Worm (Caenorhabditis elegans): ENCODE data around the gene F41C3.8.
"Not testable (repeated sequence)": the region's sequence is repeated elsewhere in the genome, so short reads cannot be mapped to it uniquely, and the experiment has no call there.

The F41C3.8 gene

DNA sequence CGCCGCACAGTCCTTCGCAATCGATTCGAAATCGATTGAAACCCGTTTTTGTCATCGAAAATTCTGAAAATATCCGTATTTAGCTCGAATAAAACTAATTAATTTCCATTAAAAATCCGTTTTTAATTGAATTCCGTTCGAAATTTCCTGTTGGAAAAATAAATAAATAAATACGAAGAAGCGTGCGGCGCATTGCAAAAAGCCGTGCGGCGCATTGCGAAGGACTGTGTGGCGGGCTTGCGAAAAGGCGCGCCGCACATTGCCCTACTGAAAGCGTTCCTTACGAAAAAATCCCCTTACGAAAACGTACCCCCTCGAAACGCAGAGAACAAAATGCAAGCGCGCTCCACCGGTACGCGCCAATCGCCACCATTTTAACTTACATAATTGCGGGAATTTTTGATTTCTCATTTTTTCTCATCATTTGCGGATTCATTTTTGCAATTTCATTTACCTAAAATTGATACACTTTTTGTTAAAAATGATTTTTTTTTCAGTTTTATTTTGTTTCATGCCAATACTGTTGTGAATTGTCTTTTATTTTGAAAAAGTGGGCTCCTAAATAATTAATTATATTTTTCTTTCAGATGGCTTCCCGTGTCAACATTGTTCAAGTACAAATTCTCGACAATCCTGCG lies 14.2 kb upstream of the F41C3.8 start, which contains the start of gene unc-85 (continued):
- TF ChIP-seq lin-40 (tag; optimal IDR thresholded peaks at IDR 0.05) (peak; percentile 82), Y53F4B.3 (GFP tag; IDR thresholded peaks at IDR 0.05) (peak; percentile 87), rpc-1 (optimal IDR thresholded peaks at IDR 0.05) (peak; percentile 35), nhr-80 (tag; optimal IDR thresholded peaks at IDR 0.05) (peak; percentile 57), lin-26 (GFP tag; IDR thresholded peaks at IDR 0.05) (peak; percentile 79), athp-1 (tag; optimal IDR thresholded peaks at IDR 0.05) (peak; percentile 46), madf-3 (GFP tag; IDR thresholded peaks at IDR 0.05) (peak; percentile 95), dox-1 (GFP tag; IDR thresholded peaks at IDR 0.05) (peak; percentile 99), egl-44 (GFP tag; IDR thresholded peaks at IDR 0.05) (peak; percentile 85), attf-3 (GFP tag; conservative IDR thresholded peaks at IDR 0.05) (peak; percentile 84), mcd-1 (GFP tag; IDR thresholded peaks at IDR 0.05) (peak; percentile 99), F49E8.2 (tag; optimal IDR thresholded peaks at IDR 0.05; ENCODE audit: insufficient read depth) (peak; percentile 87), rcor-1 (GFP tag; IDR thresholded peaks at IDR 0.05) (peak; percentile 96), Y56A3A.18 (GFP tag; IDR thresholded peaks at IDR 0.05) (peak; percentile 75), F23B12.7 (tag; optimal IDR thresholded peaks at IDR 0.05; ENCODE audit: insufficient read depth) (peak; percentile 45), die-1 (tag; optimal IDR thresholded peaks at IDR 0.05) (peak; percentile 28), hmg-1.2 (GFP tag; IDR thresholded peaks at IDR 0.05) (peak; percentile 86), let-526 (GFP tag; IDR thresholded peaks at IDR 0.05) (peak; percentile 82), ZK185.1 (tag; optimal IDR thresholded peaks at IDR 0.05; ENCODE audit: poor library complexity, severe bottlenecking) (peak; percentile 32), bed-2 (GFP tag; IDR thresholded peaks at IDR 0.05) (peak; percentile 94), hrde-1 (tag; optimal IDR thresholded peaks at IDR 0.05; ENCODE audit: borderline replicate concordance) (peak; percentile 11), ceh-91 (GFP tag; IDR thresholded peaks at IDR 0.05) (peak; percentile 100), K11D2.4 (GFP tag; IDR thresholded peaks at IDR 0.05) (peak; percentile 88), attf-5 (GFP tag; optimal IDR thresholded peaks at IDR 0.05) (peak; percentile 90), dpl-1 (GFP tag; optimal IDR thresholded peaks at IDR 0.05) (peak; percentile 88), nfyb-1 (GFP tag; IDR thresholded peaks at IDR 0.05) (peak; percentile 95), snpc-4 (tag; optimal IDR thresholded peaks at IDR 0.05) (peak; percentile 20 to 66 (median 58)), hmg-20 (GFP tag; IDR thresholded peaks at IDR 0.05) (peak; percentile 74; the same call in 1 of the 2 replicates), Y95B8A.8 (GFP tag; IDR thresholded peaks at IDR 0.05) (peak; percentile 99), lsl-1 (GFP tag; optimal IDR thresholded peaks at IDR 0.05) (peak; percentile 79), K12H6.12 (tag; optimal IDR thresholded peaks at IDR 0.05) (peak; percentile 2), egl-18 (GFP tag; IDR thresholded peaks at IDR 0.05) (0 out of 2 replicates have a peak, but pooled peaks have one; percentile 52), zfh-2 (GFP tag; conservative IDR thresholded peaks at IDR 0.05) (peak; percentile 78)
- TF ChIP-seq rpc-1 (tag; optimal IDR thresholded peaks at IDR 0.05); snpc-4 (GFP tag; optimal IDR thresholded peaks at IDR 0.05): not testable (repeated sequence)

- no peak for TF ChIP-seq ccch-3 (GFP tag; optimal IDR thresholded peaks at IDR 0.05)
- TF ChIP-seq egl-18 (GFP tag; IDR thresholded peaks at IDR 0.05), result no peak
- no peak for TF ChIP-seq B0019.2 (GFP tag; conservative IDR thresholded peaks at IDR 0.05)
- no peak for TF ChIP-seq sea-2 (GFP tag; IDR thresholded peaks at IDR 0.05)
- TF ChIP-seq F22D6.2 (tag; optimal IDR thresholded peaks at IDR 0.05), result no peak
- no peak for TF ChIP-seq madf-10 (tag; optimal IDR thresholded peaks at IDR 0.05)
- TF ChIP-seq ama-1 (optimal IDR thresholded peaks at IDR 0.05), result no peak
- no peak for TF ChIP-seq ama-1 (GFP tag; optimal IDR thresholded peaks at IDR 0.05)
- TF ChIP-seq mcd-1 (GFP tag; IDR thresholded peaks at IDR 0.05), result no peak
- no peak for TF ChIP-seq cebp-1 (GFP tag; IDR thresholded peaks at IDR 0.05)
- TF ChIP-seq cebp-1 (tag; optimal IDR thresholded peaks at IDR 0.05), result peak; percentile 58
- no peak for TF ChIP-seq mxl-1 (tag; optimal IDR thresholded peaks at IDR 0.05)
- no peak for TF ChIP-seq Y53F4B.3 (GFP tag; IDR thresholded peaks at IDR 0.05)
- peak; percentile 51; the same call in 1 of the 2 replicates for TF ChIP-seq C17E4.6 (GFP tag; IDR thresholded peaks at IDR 0.05)
- TF ChIP-seq ceh-58 (GFP tag; IDR thresholded peaks at IDR 0.05), result no peak
- peak; percentile 13 for TF ChIP-seq xnd-1 (tag; optimal IDR thresholded peaks at IDR 0.05)
- no peak for TF ChIP-seq pbrm-1 (GFP tag; IDR thresholded peaks at IDR 0.05)
- no peak for TF ChIP-seq lir-1 (GFP tag; conservative IDR thresholded peaks at IDR 0.05)
- TF ChIP-seq rcor-1 (GFP tag; IDR thresholded peaks at IDR 0.05), result peak; percentile 77
These were observed 12.8 kb upstream of the F41C3.8 start for ce11 chrII:4703011-4703410.
